Fruit fly (Drosophila melanogaster) whole organism, embryonic: ENCODE data around the gene CG5715.

Experiments used
- Atf-2 ChIP-seq: fragments of 200-800 bp; sonication (Bioruptor generic); optimal IDR thresholded peaks from 2 replicates; lab custom pipeline; 2016; ENCODE audit warnings: missing biosample characterization, missing genetic modification characterization
- CG10543 ChIP-seq: fragments of 200-800 bp; sonication (Bioruptor generic); optimal IDR thresholded peaks from 3 replicates; lab custom pipeline; 2017; ENCODE audit warnings: missing biosample characterization, mild to moderate bottlenecking, missing genetic modification characterization, moderate library complexity
- CG11560 ChIP-seq: fragments of 200-800 bp; sonication (Bioruptor generic); IDR thresholded peaks from 3 replicates; pipeline ENCODE4 v1.3.6; 2022; ENCODE audit warnings: missing biosample characterization, missing genetic modification characterization
- CG11696 ChIP-seq: fragments of 200-800 bp; sonication (Bioruptor generic); IDR thresholded peaks from 2 replicates; pipeline ENCODE4 v1.3.6; 2022; ENCODE audit warnings: missing biosample characterization, missing genetic modification characterization
- CG13775 ChIP-seq: fragments of 200-800 bp; sonication (Bioruptor generic); optimal IDR thresholded peaks from 3 replicates; lab custom pipeline; 2017; ENCODE audit warnings: missing biosample characterization, mild to moderate bottlenecking, missing genetic modification characterization
- CG14050 ChIP-seq: fragments of 200-800 bp; sonication (Bioruptor generic); IDR thresholded peaks from 3 replicates; pipeline ENCODE4 v1.3.6; 2022; ENCODE audit warnings: missing biosample characterization, missing genetic modification characterization
- CG15479 ChIP-seq: fragments of 200-800 bp; sonication (Bioruptor generic); optimal IDR thresholded peaks from 3 replicates; lab custom pipeline; 2019; ENCODE audit warnings: missing biosample characterization, mild to moderate bottlenecking, missing genetic modification characterization, moderate library complexity
- CG16813 ChIP-seq: fragments of 200-800 bp; sonication (Bioruptor generic); IDR thresholded peaks from 3 replicates; pipeline ENCODE4 v1.3.6; 2022; ENCODE audit warnings: missing biosample characterization, missing genetic modification characterization; ENCODE audit not compliant: partially characterized antibody
- CG16815 ChIP-seq: fragments of 200-800 bp; sonication (Bioruptor generic); optimal IDR thresholded peaks from 3 replicates; lab custom pipeline; 2017; ENCODE audit warnings: missing biosample characterization, mild to moderate bottlenecking, missing genetic modification characterization
- CG18262 ChIP-seq: fragments of 200-800 bp; optimal IDR thresholded peaks from 3 replicates; lab custom pipeline; 2019; ENCODE audit warnings: missing biosample characterization, mild to moderate bottlenecking, missing genetic modification characterization, moderate library complexity
- CG31388 ChIP-seq: fragments of 200-800 bp; sonication (Bioruptor generic); optimal IDR thresholded peaks from 2 replicates; lab custom pipeline; 2016; ENCODE audit warnings: missing biosample characterization, missing genetic modification characterization
- CG3407 ChIP-seq: fragments of 200-800 bp; sonication (Bioruptor generic); optimal IDR thresholded peaks from 2 replicates; lab custom pipeline; 2018; ENCODE audit warnings: missing biosample characterization, mild to moderate bottlenecking, missing genetic modification characterization
- CG3847 ChIP-seq: fragments of 200-800 bp; sonication (Bioruptor generic); IDR thresholded peaks from 2 replicates; pipeline ENCODE4 v1.3.6; 2022; ENCODE audit warnings: missing biosample characterization, missing genetic modification characterization
- CG4707 ChIP-seq: fragments of 200-800 bp; sonication (Bioruptor generic); optimal IDR thresholded peaks from 2 replicates; lab custom pipeline; 2018; ENCODE audit warnings: missing biosample characterization, mild to moderate bottlenecking, missing genetic modification characterization, moderate library complexity
- CG6175 ChIP-seq: fragments of 200-800 bp; sonication (Bioruptor generic); IDR thresholded peaks from 3 replicates; pipeline ENCODE4 v1.3.6; 2022; ENCODE audit warnings: missing biosample characterization, missing genetic modification characterization
- CG6654 ChIP-seq: fragments of 200-800 bp; sonication (Bioruptor generic); optimal IDR thresholded peaks from 2 replicates; lab custom pipeline; 2017; ENCODE audit warnings: missing biosample characterization, mild to moderate bottlenecking, missing genetic modification characterization
- CG7271 ChIP-seq: fragments of 200-800 bp; sonication (Bioruptor generic); optimal IDR thresholded peaks from 2 replicates; lab custom pipeline; 2018; ENCODE audit warnings: missing biosample characterization, mild to moderate bottlenecking, missing genetic modification characterization, moderate library complexity
- CG7928 ChIP-seq: fragments of 200-800 bp; sonication (Bioruptor generic); optimal IDR thresholded peaks from 2 replicates; lab custom pipeline; 2017; ENCODE audit warnings: missing biosample characterization, mild to moderate bottlenecking, missing genetic modification characterization
- Camta ChIP-seq: fragments of 200-800 bp; sonication (Bioruptor generic); optimal IDR thresholded peaks from 2 replicates; lab custom pipeline; 2016; ENCODE audit warnings: missing biosample characterization, missing genetic modification characterization
- Deaf1 ChIP-seq: fragments of 200-800 bp; optimal IDR thresholded peaks from 3 replicates; lab custom pipeline; 2019; ENCODE audit warnings: missing biosample characterization, mild to moderate bottlenecking, missing genetic modification characterization, moderate library complexity
- Dref ChIP-seq: fragments of 200-800 bp; sonication (Bioruptor generic); IDR thresholded peaks from 2 replicates; pipeline ENCODE4 v1.3.6; 2022; ENCODE audit warnings: missing biosample characterization, missing genetic modification characterization
- Ets65A ChIP-seq: fragments of 200-800 bp; sonication (Bioruptor generic); peaks from one replicate; lab custom pipeline; 2016; ENCODE audit warnings: missing biosample characterization, missing genetic modification characterization
- HLHmδ ChIP-seq: fragments of 200-800 bp; sonication (Bioruptor generic); optimal IDR thresholded peaks from 2 replicates; lab custom pipeline; 2018; ENCODE audit warnings: missing biosample characterization, mild to moderate bottlenecking, missing genetic modification characterization, moderate library complexity
- HmgD ChIP-seq: fragments of 200-800 bp; sonication (Bioruptor generic); optimal IDR thresholded peaks from 3 replicates; lab custom pipeline; 2016; ENCODE audit warnings: missing biosample characterization, missing genetic modification characterization
- Hmx ChIP-seq: fragments of 200-800 bp; sonication (Bioruptor generic); optimal IDR thresholded peaks from 2 replicates; lab custom pipeline; 2016; ENCODE audit warnings: missing biosample characterization, missing genetic modification characterization
- Kr ChIP-seq: fragments of 200-800 bp; sonication (Bioruptor generic); optimal IDR thresholded peaks from 2 replicates; lab custom pipeline; 2017; ENCODE audit warnings: missing biosample characterization, mild to moderate bottlenecking, missing genetic modification characterization
- NC2α ChIP-seq: fragments of 200-800 bp; sonication (Bioruptor generic); optimal IDR thresholded peaks from 2 replicates; lab custom pipeline; 2016; ENCODE audit warnings: missing biosample characterization, missing genetic modification characterization
- ara ChIP-seq: fragments of 200-800 bp; sonication (Bioruptor generic); IDR thresholded peaks from 2 replicates; pipeline ENCODE4 v1.3.6; 2022; ENCODE audit warnings: missing biosample characterization, missing genetic modification characterization
- bab2 ChIP-seq: fragments of 200-800 bp; sonication (Bioruptor generic); optimal IDR thresholded peaks from 2 replicates; lab custom pipeline; 2016; ENCODE audit warnings: missing biosample characterization, missing genetic modification characterization
- bcd ChIP-seq: fragments of 200-800 bp; sonication (Bioruptor generic); optimal IDR thresholded peaks from 2 replicates; lab custom pipeline; 2017; ENCODE audit warnings: missing biosample characterization, mild to moderate bottlenecking, missing genetic modification characterization
- caup ChIP-seq: fragments of 200-800 bp; sonication (Bioruptor generic); optimal IDR thresholded peaks from 3 replicates; lab custom pipeline; 2017; ENCODE audit warnings: missing biosample characterization, mild to moderate bottlenecking, missing genetic modification characterization, moderate library complexity; ENCODE audit not compliant: severe bottlenecking
- chif ChIP-seq, 2 experiments: fragments of 200-800 bp; sonication (Bioruptor generic); optimal IDR thresholded peaks; 3 replicates each; lab custom pipeline; 2016; ENCODE audit warnings: missing biosample characterization in 2 of 2, missing genetic modification characterization in 2 of 2
- dimm ChIP-seq: fragments of 200-800 bp; sonication (Bioruptor generic); IDR thresholded peaks from 2 replicates; pipeline ENCODE4 v1.3.6; 2022; ENCODE audit warnings: missing biosample characterization, missing genetic modification characterization
- ems ChIP-seq: fragments of 200-800 bp; sonication (Bioruptor generic); optimal IDR thresholded peaks from 3 replicates; lab custom pipeline; 2016; ENCODE audit warnings: missing biosample characterization, missing genetic modification characterization
- eve ChIP-seq, 2 experiments: fragments of >200 bp; optimal IDR thresholded peaks; 2 replicates each; lab custom pipeline; 2017; ENCODE audit warnings: missing biosample characterization in 2 of 2, missing genetic modification characterization in 2 of 2
- hth ChIP-seq: fragments of >200 bp; optimal IDR thresholded peaks from 2 replicates; lab custom pipeline; 2017; ENCODE audit warnings: inconsistent platforms
- luna ChIP-seq: fragments of 200-800 bp; sonication (Bioruptor generic); optimal IDR thresholded peaks from 2 replicates; lab custom pipeline; 2016; ENCODE audit warnings: missing biosample characterization, missing genetic modification characterization
- mld ChIP-seq: fragments of 200-800 bp; sonication (Bioruptor generic); IDR thresholded peaks from 3 replicates; pipeline ENCODE4 v1.3.6; 2022; ENCODE audit warnings: missing biosample characterization, missing genetic modification characterization; ENCODE audit not compliant: partially characterized antibody
- onecut ChIP-seq: fragments of 200-800 bp; sonication (Bioruptor generic); IDR thresholded peaks from 2 replicates; pipeline ENCODE4 v1.3.6; 2022; ENCODE audit warnings: missing biosample characterization, missing genetic modification characterization
- p53 ChIP-seq: fragments of 200-800 bp; sonication (Bioruptor generic); optimal IDR thresholded peaks from 2 replicates; lab custom pipeline; 2016; ENCODE audit warnings: missing biosample characterization, missing genetic modification characterization
- ro ChIP-seq: fragments of 200-800 bp; sonication (Bioruptor generic); IDR thresholded peaks from 2 replicates; pipeline ENCODE4 v1.3.6; 2022; ENCODE audit warnings: missing biosample characterization, missing genetic modification characterization
- salm ChIP-seq: fragments of 200-800 bp; sonication (Bioruptor generic); optimal IDR thresholded peaks from 2 replicates; lab custom pipeline; 2018; ENCODE audit warnings: missing biosample characterization, mild to moderate bottlenecking, missing genetic modification characterization
- schlank ChIP-seq: fragments of 200-800 bp; sonication (Bioruptor generic); optimal IDR thresholded peaks from 2 replicates; lab custom pipeline; 2018; ENCODE audit warnings: missing biosample characterization, mild to moderate bottlenecking, missing genetic modification characterization
- sim ChIP-seq: fragments of 200-800 bp; sonication (Bioruptor generic); IDR thresholded peaks from 2 replicates; pipeline ENCODE4 v1.3.6; 2022; ENCODE audit warnings: missing biosample characterization, missing genetic modification characterization
- sr ChIP-seq: fragments of 200-800 bp; sonication (Bioruptor generic); IDR thresholded peaks from 3 replicates; pipeline ENCODE4 v1.3.6; 2022; ENCODE audit warnings: missing biosample characterization, missing genetic modification characterization
- stwl ChIP-seq: fragments of 200-800 bp; sonication (Bioruptor generic); optimal IDR thresholded peaks from 3 replicates; lab custom pipeline; 2018; ENCODE audit warnings: missing biosample characterization, mild to moderate bottlenecking, missing genetic modification characterization, moderate library complexity
- tna ChIP-seq: fragments of 200-800 bp; sonication (Bioruptor generic); IDR thresholded peaks from 2 replicates; pipeline ENCODE4 v1.3.6; 2022; ENCODE audit warnings: missing biosample characterization, missing genetic modification characterization; ENCODE audit not compliant: partially characterized antibody
- trem ChIP-seq: fragments of 200-800 bp; optimal IDR thresholded peaks from 3 replicates; lab custom pipeline; 2019; ENCODE audit warnings: missing biosample characterization, mild to moderate bottlenecking, missing genetic modification characterization, moderate library complexity
- ttk ChIP-seq: fragments of 200-800 bp; sonication (Bioruptor generic); IDR thresholded peaks from 2 replicates; pipeline ENCODE4 v2.1.2; 2022; ENCODE audit warnings: missing biosample characterization, missing genetic modification characterization

Gene CG5715

dm6 chr3R:24276104-24277008 lies 17.8 kb downstream of the CG5715 start, which contains the start of gene Orct (continued):
- peak; percentile 29; the same call in 1 of the 2 replicates for TF ChIP-seq onecut
- peak; percentile 2 for TF ChIP-seq luna
- peak; percentile 92 for TF ChIP-seq CG10543 (GFP tag; lab: Kevin White, UChicago)
- no peak for TF ChIP-seq ro (GFP tag; lab: Robert Waterston, UW)
- peak; percentile 66; the same call in 1 of the 2 replicates for TF ChIP-seq CG3847 (GFP tag; lab: Robert Waterston, UW)
- peak; percentile 4; the same call in 1 of the 2 replicates for TF ChIP-seq sim
- TF ChIP-seq ems = peak; percentile 37
- TF ChIP-seq CG18262 (tag; lab: Kevin White, UChicago) = peak; percentile 93
- 0 out of 2 replicates have a peak, but pooled peaks have one; percentile 30 for TF ChIP-seq ara (GFP tag; lab: Robert Waterston, UW)
- TF ChIP-seq CG11696 (GFP tag; lab: Robert Waterston, UW) = peak; percentile 34; the same call in 1 of the 2 replicates
- peak; percentile 51; the same call in 1 of the 3 replicates for TF ChIP-seq CG11560 (tag; lab: Robert Waterston, UW)
- TF ChIP-seq hth = no peak
- peak; percentile 70 for TF ChIP-seq CG6654
- TF ChIP-seq Hmx (GFP tag; lab: Kevin White, UChicago) = peak; percentile 55
- no peak for TF ChIP-seq dimm (GFP tag; lab: Robert Waterston, UW)
- 0 out of 3 replicates have a peak, but pooled peaks have one; percentile 65 for TF ChIP-seq CG6175 (GFP tag; lab: Robert Waterston, UW)
- peak; percentile 40 for TF ChIP-seq CG7928 (GFP tag; lab: Kevin White, UChicago)
- peak; percentile 61 for TF ChIP-seq Deaf1
- TF ChIP-seq CG16815 = peak; percentile 69
- no peak for TF ChIP-seq CG15479 (GFP tag; lab: Kevin White, UChicago)
- 0 out of 3 replicates have a peak, but pooled peaks have one; percentile 15 for TF ChIP-seq mld (GFP tag; lab: Robert Waterston, UW)
- TF ChIP-seq CG16813 = no peak
- no peak for TF ChIP-seq Dref (GFP tag; lab: Robert Waterston, UW)
- peak; percentile 84 for TF ChIP-seq Ets65A
- TF ChIP-seq CG31388 = peak; percentile 2
- no peak for TF ChIP-seq sr (GFP tag; lab: Robert Waterston, UW)
- TF ChIP-seq trem (tag; lab: Kevin White, UChicago) = peak; percentile 15
- TF ChIP-seq Camta (GFP tag; lab: Kevin White, UChicago) = peak; percentile 55
- TF ChIP-seq CG7271 (tag; lab: Kevin White, UChicago) = no peak
- TF ChIP-seq bcd (GFP tag; lab: Kevin White, UChicago) = peak; percentile 82
- TF ChIP-seq CG13775 = peak; percentile 86
- TF ChIP-seq eve (GFP tag; optimal IDR thresholded peaks at IDR 0.05; lab: Kevin White, UChicago) = no peak
- peak; percentile 70 for TF ChIP-seq bab2 (GFP tag; lab: Kevin White, UChicago)
- no peak for TF ChIP-seq CG14050 (GFP tag; lab: Robert Waterston, UW)
- no peak for TF ChIP-seq HmgD (GFP tag; lab: Kevin White, UChicago)
- no peak for TF ChIP-seq CG3407
- TF ChIP-seq stwl (tag; lab: Kevin White, UChicago) = no peak
- TF ChIP-seq tna = no peak
- TF ChIP-seq ttk (GFP tag; lab: Robert Waterston, UW) = no peak; the same call in 1 of the 2 replicates
- TF ChIP-seq HLHmδ (GFP tag; lab: Kevin White, UChicago) = no peak
- TF ChIP-seq chif (GFP tag; optimal IDR thresholded peaks at IDR 0.05; lab: Kevin White, UChicago) = peak in 1 of 2 experiments; percentile 58
- TF ChIP-seq schlank (tag; lab: Kevin White, UChicago) = peak; percentile 52
- TF ChIP-seq p53 (GFP tag; lab: Kevin White, UChicago) = no peak
- TF ChIP-seq Kr (GFP tag; lab: Kevin White, UChicago) = no peak
- no peak for TF ChIP-seq NC2α (GFP tag; lab: Kevin White, UChicago)
- TF ChIP-seq Atf-2 (GFP tag; lab: Kevin White, UChicago) = peak; percentile 37
- TF ChIP-seq caup (GFP tag; lab: Kevin White, UChicago) = peak; percentile 70
- peak; percentile 38 for TF ChIP-seq CG4707 (GFP tag; lab: Kevin White, UChicago)
- TF ChIP-seq salm (tag; lab: Kevin White, UChicago) = peak; percentile 35
